Fruit fly (Drosophila melanogaster) whole organism, adult: ENCODE results near the gene Dpp10.

ENCODE experiments used
- CG11617 ChIP-seq: fragments of 200-800 bp; sonication (Bioruptor generic); optimal IDR thresholded peaks from 2 replicates; lab custom pipeline; 2017; ENCODE audit warnings: mild to moderate bottlenecking, missing biosample characterization, missing genetic modification reagents, missing genetic modification characterization
- CG12768 ChIP-seq: fragments of 200-800 bp; sonication (Bioruptor generic); optimal IDR thresholded peaks from 2 replicates; lab custom pipeline; 2017; ENCODE audit warnings: missing biosample characterization, missing genetic modification characterization, mild to moderate bottlenecking, moderate library complexity, missing genetic modification reagents
- CG14711 ChIP-seq: fragments of 200-800 bp; sonication (Bioruptor generic); optimal IDR thresholded peaks from 2 replicates; lab custom pipeline; 2018; ENCODE audit warnings: missing biosample characterization, mild to moderate bottlenecking, missing genetic modification characterization, moderate library complexity
- CG1620 ChIP-seq: fragments of 200-800 bp; sonication (Bioruptor generic); optimal IDR thresholded peaks from 2 replicates; lab custom pipeline; 2016; ENCODE audit warnings: missing biosample characterization, missing genetic modification characterization
- CG33017 ChIP-seq: fragments of 200-800 bp; sonication (Bioruptor generic); optimal IDR thresholded peaks from 2 replicates; lab custom pipeline; 2018; ENCODE audit warnings: missing biosample characterization, mild to moderate bottlenecking, missing genetic modification characterization, moderate library complexity
- CG5204 ChIP-seq: fragments of 200-800 bp; sonication (Bioruptor generic); optimal IDR thresholded peaks from 2 replicates; lab custom pipeline; 2016; ENCODE audit warnings: missing biosample characterization, missing genetic modification characterization
- CG7045 ChIP-seq: fragments of 200-800 bp; sonication (Bioruptor generic); optimal IDR thresholded peaks from 2 replicates; lab custom pipeline; 2017; ENCODE audit warnings: missing biosample characterization, mild to moderate bottlenecking, missing genetic modification characterization
- CG7101 ChIP-seq: fragments of 200-800 bp; sonication (Bioruptor generic); optimal IDR thresholded peaks from 2 replicates; lab custom pipeline; 2018; ENCODE audit warnings: missing biosample characterization, mild to moderate bottlenecking, missing genetic modification characterization, moderate library complexity
- Clk ChIP-seq: fragments of 200-800 bp; sonication (Bioruptor generic); optimal IDR thresholded peaks from 2 replicates; lab custom pipeline; 2017; ENCODE audit warnings: missing biosample characterization, missing genetic modification characterization
- Crg-1 ChIP-seq: fragments of 200-800 bp; sonication (Bioruptor generic); optimal IDR thresholded peaks from 2 replicates; lab custom pipeline; 2016; ENCODE audit warnings: missing biosample characterization, missing genetic modification characterization
- Hr96 ChIP-seq: fragments of 200-800 bp; sonication (Bioruptor generic); optimal IDR thresholded peaks from 2 replicates; lab custom pipeline; 2016; ENCODE audit warnings: missing biosample characterization, missing genetic modification characterization
- Mnt ChIP-seq: fragments of 200-800 bp; sonication (Bioruptor generic); optimal IDR thresholded peaks from 2 replicates; lab custom pipeline; 2016; ENCODE audit warnings: missing biosample characterization, mild to moderate bottlenecking, missing genetic modification characterization
- bab1 ChIP-seq: fragments of 200-800 bp; sonication (Bioruptor generic); optimal IDR thresholded peaks from 3 replicates; lab custom pipeline; 2019; ENCODE audit warnings: missing biosample characterization, mild to moderate bottlenecking, missing genetic modification characterization, moderate library complexity
- cic ChIP-seq: fragments of 200-800 bp; sonication (Bioruptor generic); optimal IDR thresholded peaks from 2 replicates; lab custom pipeline; 2017; ENCODE audit warnings: missing biosample characterization, mild to moderate bottlenecking, missing genetic modification characterization, moderate library complexity
- cnc ChIP-seq, 2 experiments: fragments of >200 bp; optimal IDR thresholded peaks; 2 replicates each; lab custom pipeline; 2017
- kay ChIP-seq: fragments of 200-800 bp; sonication (Bioruptor generic); peaks from one replicate; lab custom pipeline; 2016; ENCODE audit warnings: missing biosample characterization, missing genetic modification characterization, borderline replicate concordance
- ovo ChIP-seq: fragments of 200-800 bp; sonication (Bioruptor generic); optimal IDR thresholded peaks from 2 replicates; lab custom pipeline; 2016; ENCODE audit warnings: missing biosample characterization, missing genetic modification characterization
- pad ChIP-seq: fragments of 200-800 bp; sonication (Bioruptor generic); optimal IDR thresholded peaks from 3 replicates; lab custom pipeline; 2017; ENCODE audit warnings: missing biosample characterization, missing genetic modification characterization, mild to moderate bottlenecking, moderate library complexity, missing genetic modification reagents
- tj ChIP-seq: fragments of 200-800 bp; sonication (Bioruptor generic); optimal IDR thresholded peaks from 3 replicates; lab custom pipeline; 2017; ENCODE audit warnings: missing biosample characterization, mild to moderate bottlenecking, missing genetic modification characterization, moderate library complexity
- toe ChIP-seq: fragments of 200-800 bp; sonication (Bioruptor generic); optimal IDR thresholded peaks from 2 replicates; lab custom pipeline; 2016; ENCODE audit warnings: missing biosample characterization, missing genetic modification characterization

Gene Dpp10

dm6 chr2L:6584346-6584745 lies 16.5 kb downstream of the Dpp10 start:
- TF ChIP-seq Crg-1 (no peak), cnc (optimal IDR thresholded peaks at IDR 0.05; lab: Kevin White, UChicago) (no peak), Clk (GFP tag; lab: Kevin White, UChicago) (no peak), CG14711 (tag; lab: Kevin White, UChicago) (no peak), cic (GFP tag; lab: Kevin White, UChicago) (no peak), Mnt (GFP tag; lab: Kevin White, UChicago) (no peak), CG33017 (tag; lab: Kevin White, UChicago) (no peak)

DNA sequence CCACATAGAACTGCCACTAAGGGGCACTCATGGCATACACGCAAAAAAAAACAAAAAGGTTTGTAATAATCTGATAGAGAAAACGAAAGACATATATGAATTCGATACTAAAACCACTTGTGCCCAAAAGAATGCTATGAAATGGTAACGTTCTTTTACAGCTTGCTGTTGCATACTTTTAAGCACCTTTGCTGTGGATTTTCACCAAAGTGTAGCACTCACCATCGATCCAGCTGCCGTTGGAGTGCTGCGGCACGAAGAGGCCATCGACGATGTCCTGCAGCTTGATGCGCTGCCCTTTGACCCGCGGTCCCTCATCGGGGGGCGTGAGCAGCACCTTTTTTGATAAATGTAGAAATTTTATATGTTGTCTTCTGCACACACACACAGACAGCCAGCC lies 21.8 kb downstream of the Dpp10 start:
- TF ChIP-seq CG14711 (tag; lab: Kevin White, UChicago): no peak

dm6 chr2L:6566020-6566687 lies 34.7 kb downstream of the Dpp10 start, which contains the start of gene CG13766:
Gene CG13766, minus strand, starts transcription at chr2L:6566181.
- TF ChIP-seq Clk (GFP tag; lab: Kevin White, UChicago): no peak
- TF ChIP-seq bab1: peak; percentile 9

DNA sequence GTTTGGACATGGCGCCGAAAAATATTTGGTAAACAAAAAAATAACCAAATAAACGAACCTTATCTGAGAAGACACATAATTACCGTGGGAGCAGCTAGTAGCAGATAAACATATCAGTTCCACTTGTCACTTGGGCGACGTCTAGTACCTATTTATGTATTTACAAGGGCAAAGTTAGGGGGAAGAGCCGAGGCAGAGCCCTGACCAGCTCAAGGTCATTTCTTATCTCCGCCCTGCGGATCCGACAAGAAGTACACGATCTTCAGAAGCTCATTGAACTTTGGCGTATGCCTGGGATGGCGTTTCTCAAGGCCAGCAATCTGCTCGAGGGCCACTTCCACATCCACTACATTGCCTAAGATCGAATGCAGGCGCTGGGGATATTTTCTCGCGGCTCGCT lies 35.9 kb downstream of the Dpp10 start:
- TF ChIP-seq CG7101 (no peak), CG14711 (tag; lab: Kevin White, UChicago) (no peak), toe (GFP tag; lab: Kevin White, UChicago) (no peak), Hr96 (GFP tag; lab: Kevin White, UChicago) (no peak)

- TF ChIP-seq tj (GFP tag; lab: Kevin White, UChicago) (peak; percentile 94), Mnt (GFP tag; lab: Kevin White, UChicago) (peak; percentile 20), CG33017 (tag; lab: Kevin White, UChicago) (no peak)
These were observed 38.5 kb downstream of the Dpp10 start for dm6 chr2L:6562358-6562687.

DNA sequence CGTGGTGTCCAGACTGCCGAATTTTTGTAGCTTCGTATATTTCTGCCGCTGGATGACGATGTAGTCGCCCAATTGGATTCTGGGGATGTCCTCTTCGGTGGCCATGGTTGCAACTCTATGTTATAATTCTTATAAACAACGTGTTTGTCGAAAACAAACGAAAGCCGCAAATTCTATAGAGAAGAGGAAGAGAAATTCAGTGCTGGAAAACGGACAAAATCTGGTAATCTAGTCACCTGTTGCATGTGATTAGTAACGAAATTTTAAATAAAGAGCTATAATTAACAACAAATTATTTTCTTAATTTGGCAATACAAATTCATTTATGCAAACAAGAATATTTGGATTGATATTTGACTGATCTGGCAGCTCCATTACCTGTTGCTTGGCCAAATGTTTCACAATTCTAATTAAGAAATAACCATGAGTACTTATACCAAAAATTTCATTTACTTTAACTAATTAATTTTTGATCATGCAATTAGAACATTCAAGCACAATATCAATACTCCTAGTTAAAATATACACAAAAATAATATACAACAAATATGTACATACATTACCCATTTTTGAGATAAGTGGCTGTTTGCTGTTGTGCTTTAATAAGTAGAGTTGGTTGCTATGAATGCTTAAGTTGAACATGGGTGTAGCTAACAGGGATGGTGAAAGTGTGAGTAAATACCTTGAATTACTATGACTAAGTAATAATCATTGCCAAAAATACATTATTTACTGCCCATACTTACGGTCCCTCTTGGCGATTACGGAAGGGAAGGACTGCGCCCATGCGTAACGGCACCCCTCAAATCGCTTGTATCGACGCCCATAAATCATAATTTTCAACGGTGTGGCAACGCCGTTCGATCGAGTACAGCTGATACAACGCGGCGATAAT lies 39.2 kb downstream of the Dpp10 start, which contains the start of the genes Trmt6 and Ent2:
Gene Trmt6 (minus strand): TSS at position 827 of the 895 bp plus-strand sequence.
Gene Ent2 (plus strand): TSS at position 863 of the 895 bp plus-strand sequence.
- TF ChIP-seq pad (GFP tag; lab: Kevin White, UChicago) (peak; percentile 78), CG33017 (tag; lab: Kevin White, UChicago) (peak; percentile 90), Crg-1 (peak; percentile 87), tj (GFP tag; lab: Kevin White, UChicago) (no peak), Hr96 (GFP tag; lab: Kevin White, UChicago) (peak; percentile 97), CG11617 (GFP tag; lab: Kevin White, UChicago) (peak; percentile 92), cic (GFP tag; lab: Kevin White, UChicago) (peak; percentile 74), Clk (GFP tag; lab: Kevin White, UChicago) (peak; percentile 87), cnc (optimal IDR thresholded peaks at IDR 0.05; lab: Kevin White, UChicago) (no peak), CG7045 (GFP tag; lab: Kevin White, UChicago) (peak; percentile 91), CG7101 (peak; percentile 92), toe (GFP tag; lab: Kevin White, UChicago) (peak; percentile 97), CG12768 (GFP tag; lab: Kevin White, UChicago) (peak; percentile 94), Mnt (GFP tag; lab: Kevin White, UChicago) (peak; percentile 81), CG14711 (tag; lab: Kevin White, UChicago) (peak; percentile 88), kay (GFP tag; lab: Kevin White, UChicago) (no peak), CG5204 (GFP tag; lab: Kevin White, UChicago) (peak; percentile 91), ovo (GFP tag; lab: Kevin White, UChicago) (peak; percentile 91), CG1620 (GFP tag; lab: Kevin White, UChicago) (peak; percentile 80), bab1 (peak; percentile 84)

DNA sequence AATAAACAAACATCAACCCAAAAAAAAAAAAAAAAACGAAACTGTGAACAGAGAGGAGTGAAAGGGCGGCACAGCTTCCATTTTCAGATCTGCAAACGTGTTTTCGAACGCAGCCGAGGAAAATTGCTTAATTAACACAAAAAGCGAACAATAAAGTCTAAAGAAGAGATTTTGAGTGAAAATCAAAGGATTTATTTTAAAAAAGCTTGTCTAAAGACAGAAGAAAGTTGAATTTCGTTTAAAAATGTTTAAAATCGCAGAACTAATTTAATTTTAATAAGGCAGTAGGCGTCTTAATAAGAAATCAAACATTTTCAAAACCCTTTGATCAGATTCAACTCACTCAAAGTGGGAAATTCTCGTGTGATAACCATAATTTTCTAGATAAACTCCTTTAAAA lies 41.7 kb downstream of the Dpp10 start, which contains the start of gene COX5BL:
Gene COX5BL (plus strand): TSS at position 301 of the 400 bp plus-strand sequence.
- TF ChIP-seq CG33017 (tag; lab: Kevin White, UChicago) (no peak), cnc (optimal IDR thresholded peaks at IDR 0.05; lab: Kevin White, UChicago) (no peak), kay (GFP tag; lab: Kevin White, UChicago) (no peak), Hr96 (GFP tag; lab: Kevin White, UChicago) (no peak), toe (GFP tag; lab: Kevin White, UChicago) (no peak), tj (GFP tag; lab: Kevin White, UChicago) (no peak), Clk (GFP tag; lab: Kevin White, UChicago) (no peak), Crg-1 (no peak), bab1 (no peak), cic (GFP tag; lab: Kevin White, UChicago) (no peak), CG7045 (GFP tag; lab: Kevin White, UChicago) (no peak)
